Fruit fly (Drosophila melanogaster) whole organism: Measurements from ENCODE around the gene TFAM.

Source experiments
- pan ChIP-seq: fragments of >200 bp; optimal IDR thresholded peaks from 2 replicates; lab custom pipeline; 2017
- usp ChIP-seq: fragments of >200 bp; optimal IDR thresholded peaks from 2 replicates; lab custom pipeline; 2017; ENCODE audit warnings: missing biosample characterization, missing genetic modification characterization, mixed read lengths

DNA sequence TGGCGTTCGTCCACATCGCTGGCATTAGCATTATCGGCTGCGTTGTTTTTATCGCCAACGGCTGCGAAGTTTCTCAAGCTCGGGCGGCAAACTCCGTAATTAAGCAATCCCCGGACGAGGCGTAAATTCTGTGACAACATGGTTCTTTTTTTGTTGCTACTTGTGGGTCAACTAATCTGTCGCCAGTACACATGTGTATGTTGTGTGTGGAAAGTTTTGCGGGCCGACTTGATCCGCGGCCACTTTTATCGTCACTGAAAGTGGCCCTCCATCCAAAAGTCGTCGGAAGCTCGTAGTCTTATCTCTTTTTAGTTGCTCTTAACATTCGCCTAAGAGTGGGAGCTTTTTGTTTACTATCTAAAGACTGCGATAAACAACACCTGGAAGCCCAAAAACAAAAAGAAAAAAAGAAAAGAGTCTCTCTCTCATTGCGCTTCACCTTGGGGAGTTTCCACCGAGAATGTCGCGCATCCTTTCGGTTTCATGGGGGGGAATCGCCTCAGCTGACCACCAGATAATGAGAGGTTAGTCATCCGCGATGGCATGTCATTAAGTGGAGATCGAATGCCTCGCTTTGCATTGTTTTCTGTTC is 12.9 kb downstream of the TFAM start, which contains the start of gene CG10877:
- TF ChIP-seq pan (lab: Kevin White, UChicago): no peak
- no peak for TF ChIP-seq usp (GFP tag; lab: Kevin White, UChicago)
